Fruit fly (Drosophila melanogaster): ENCODE measurements around the gene Ibf1.

Ibf1 gene

dm6 chr3R:9237268-9238091, 21.3 kb upstream of the Ibf1 start, which contains the start of gene pum (continued):
- TF ChIP-seq yki (optimal IDR thresholded peaks at IDR 0.05), result no peak
- TF ChIP-seq CG8281 (tag; optimal IDR thresholded peaks at IDR 0.05), result no peak
- TF ChIP-seq CG12155 (GFP tag; optimal IDR thresholded peaks at IDR 0.05), result peak; percentile 38
- no peak for TF ChIP-seq crol (GFP tag; IDR thresholded peaks at IDR 0.05)
- no peak for TF ChIP-seq Rx (GFP tag; IDR thresholded peaks at IDR 0.05)
- TF ChIP-seq CHES-1-like (GFP tag; optimal IDR thresholded peaks at IDR 0.05), result peak; percentile 2
- TF ChIP-seq zfh1 (GFP tag; IDR thresholded peaks at IDR 0.05), result no peak
- no peak for TF ChIP-seq HmgZ (tag; optimal IDR thresholded peaks at IDR 0.05)
- TF ChIP-seq H2.0 (GFP tag; IDR thresholded peaks at IDR 0.05), result peak; percentile 64
- TF ChIP-seq ERR (GFP tag; optimal IDR thresholded peaks at IDR 0.05), result no peak
- no peak; the same call in 1 of the 2 replicates for TF ChIP-seq Nf-YA (GFP tag; IDR thresholded peaks at IDR 0.05)
- TF ChIP-seq pfk (GFP tag; optimal IDR thresholded peaks at IDR 0.05), result no peak
- TF ChIP-seq tgo (GFP tag; IDR thresholded peaks at IDR 0.05), result peak; percentile 70
- TF ChIP-seq ci (GFP tag; IDR thresholded peaks at IDR 0.05), result no peak
- no peak for TF ChIP-seq YL-1 (GFP tag; optimal IDR thresholded peaks at IDR 0.05)
- no peak for TF ChIP-seq tx (GFP tag; optimal IDR thresholded peaks at IDR 0.05)
- no peak for TF ChIP-seq sima (GFP tag; optimal IDR thresholded peaks at IDR 0.05)
- TF ChIP-seq nmo (GFP tag; optimal IDR thresholded peaks at IDR 0.05), result peak; percentile 38
- TF ChIP-seq Oli (tag; optimal IDR thresholded peaks at IDR 0.05), result no peak
- TF ChIP-seq CG2712 (tag; optimal IDR thresholded peaks at IDR 0.05), result peak; percentile 70
- no peak for TF ChIP-seq CG3407 (GFP tag; optimal IDR thresholded peaks at IDR 0.05)
- no peak for TF ChIP-seq ham (GFP tag; IDR thresholded peaks at IDR 0.05)
- TF ChIP-seq zen2 (GFP tag; IDR thresholded peaks at IDR 0.05; ENCODE audit: partially characterized antibody), result no peak
- peak; percentile 65 for TF ChIP-seq CG1603 (tag; optimal IDR thresholded peaks at IDR 0.05)
- peak; percentile 62 for TF ChIP-seq CG10147 (GFP tag; optimal IDR thresholded peaks at IDR 0.05)
- peak; percentile 82; the same call in 2 of the 3 replicates for TF ChIP-seq row (GFP tag; IDR thresholded peaks at IDR 0.05)
- TF ChIP-seq fru (optimal IDR thresholded peaks at IDR 0.05), result no peak
- TF ChIP-seq crc (GFP tag; optimal IDR thresholded peaks at IDR 0.05), result no peak
- no peak for TF ChIP-seq CG3281 (GFP tag; optimal IDR thresholded peaks at IDR 0.05)
- no peak for TF ChIP-seq CG10366 (GFP tag; IDR thresholded peaks at IDR 0.05)
- peak; percentile 39; the same call in 1 of the 2 replicates for TF ChIP-seq sisA (GFP tag; IDR thresholded peaks at IDR 0.05)
- peak; percentile 90 for TF ChIP-seq grn (GFP tag; optimal IDR thresholded peaks at IDR 0.05)
- no peak for TF ChIP-seq fd102C (GFP tag; optimal IDR thresholded peaks at IDR 0.05)
- TF ChIP-seq CG9817 (tag; optimal IDR thresholded peaks at IDR 0.05), result peak; percentile 20
- TF ChIP-seq lbe (GFP tag; optimal IDR thresholded peaks at IDR 0.05), result no peak
- no peak for TF ChIP-seq CG14860 (GFP tag; IDR thresholded peaks at IDR 0.05; ENCODE audit: partially characterized antibody)
- peak; percentile 90 for TF ChIP-seq gfzf (GFP tag; optimal IDR thresholded peaks at IDR 0.05)
- TF ChIP-seq CG4404 (GFP tag; IDR thresholded peaks at IDR 0.05), result no peak
- no peak for TF ChIP-seq CG6791 (GFP tag; IDR thresholded peaks at IDR 0.05; ENCODE audit: partially characterized antibody)
- TF ChIP-seq Gsc (GFP tag; IDR thresholded peaks at IDR 0.05), result no peak
- TF ChIP-seq CG2678 (tag; optimal IDR thresholded peaks at IDR 0.05), result peak; percentile 64
- no peak for TF ChIP-seq CG12299 (tag; optimal IDR thresholded peaks at IDR 0.05)
- peak; percentile 75 for TF ChIP-seq CG10267 (tag; optimal IDR thresholded peaks at IDR 0.05)
- TF ChIP-seq Ptx1 (GFP tag; IDR thresholded peaks at IDR 0.05), result peak; percentile 76
- TF ChIP-seq CG1832 (GFP tag; optimal IDR thresholded peaks at IDR 0.05), result no peak
- peak; percentile 60 for TF ChIP-seq CG3847 (GFP tag; IDR thresholded peaks at IDR 0.05)
- peak; percentile 33 for TF ChIP-seq Hmr (GFP tag; optimal IDR thresholded peaks at IDR 0.05)
- no peak for TF ChIP-seq Atf-2 (GFP tag; optimal IDR thresholded peaks at IDR 0.05)
- no peak for TF ChIP-seq bowl (GFP tag; IDR thresholded peaks at IDR 0.05)
- no peak for TF ChIP-seq CG18011 (GFP tag; optimal IDR thresholded peaks at IDR 0.05)
